Worm (Caenorhabditis elegans) whole organism, young adult: ENCODE data around the gene srw-21.

Source experiments
- B0035.1 ChIP-seq: sonication (generic microtip); optimal IDR thresholded peaks from 2 replicates; lab custom pipeline; 2016; ENCODE audit warnings: missing genetic modification characterization, mild to moderate bottlenecking, missing compliant biosample characterization, missing genotype, missing genetic modification reagents
- B0261.1 ChIP-seq: sonication (generic microtip); optimal IDR thresholded peaks from 2 replicates; lab custom pipeline; 2016; ENCODE audit warnings: mild to moderate bottlenecking, missing genetic modification characterization, moderate library complexity, missing compliant biosample characterization
- B0336.3 ChIP-seq: fragments of 200-800 bp; sonication (Bioruptor generic); IDR thresholded peaks from 2 replicates; pipeline ENCODE4 v1.3.6; 2022; ENCODE audit warnings: missing genetic modification characterization, missing compliant biosample characterization
- F23B12.7 ChIP-seq: sonication (generic microtip); optimal IDR thresholded peaks from 2 replicates; lab custom pipeline; 2017; ENCODE audit warnings: missing genetic modification characterization, mild to moderate bottlenecking, missing compliant biosample characterization, antibody characterized with exemption, moderate library complexity; ENCODE audit not compliant: insufficient read depth
- F49E8.2 ChIP-seq: sonication (generic microtip); optimal IDR thresholded peaks from 3 replicates; lab custom pipeline; 2017; ENCODE audit warnings: missing genetic modification characterization, mild to moderate bottlenecking, missing compliant biosample characterization, antibody characterized with exemption, moderate library complexity; ENCODE audit not compliant: insufficient read depth
- F55B11.4 ChIP-seq: sonication (generic microtip); optimal IDR thresholded peaks from 2 replicates; lab custom pipeline; 2016; ENCODE audit warnings: missing compliant biosample characterization, missing genetic modification characterization, borderline replicate concordance; ENCODE audit not compliant: insufficient read depth
- Y53G8AR.9 ChIP-seq: fragments of 200-800 bp; sonication (Bioruptor generic); conservative IDR thresholded peaks from 2 replicates; pipeline ENCODE4 v1.3.6; 2022; ENCODE audit warnings: missing genetic modification reagents, missing genetic modification characterization, missing compliant biosample characterization
- Y56A3A.18 ChIP-seq: fragments of 200-800 bp; sonication (Bioruptor generic); IDR thresholded peaks from 2 replicates; pipeline ENCODE4 v1.3.6; 2022; ENCODE audit warnings: missing genetic modification reagents, missing genetic modification characterization, missing compliant biosample characterization
- Y95B8A.8 ChIP-seq: fragments of 200-800 bp; sonication (Bioruptor generic); IDR thresholded peaks from 2 replicates; pipeline ENCODE4 v1.3.6; 2022; ENCODE audit warnings: missing genetic modification reagents, missing genetic modification characterization, missing compliant biosample characterization
- akir-1 ChIP-seq: fragments of 200-800 bp; sonication (Bioruptor generic); optimal IDR thresholded peaks from 2 replicates; lab custom pipeline; 2018; ENCODE audit warnings: mild to moderate bottlenecking, missing genetic modification characterization, moderate library complexity, missing compliant biosample characterization
- aptf-2 ChIP-seq: fragments of 200-800 bp; sonication (Bioruptor generic); conservative IDR thresholded peaks from 2 replicates; pipeline ENCODE4 v1.3.6; 2022; ENCODE audit warnings: missing genetic modification reagents, missing genetic modification characterization, missing compliant biosample characterization
- cebp-2 ChIP-seq: fragments of 200-800 bp; sonication (Bioruptor generic); IDR thresholded peaks from 2 replicates; pipeline ENCODE4 v1.3.6; 2022; ENCODE audit warnings: missing genetic modification characterization, missing compliant biosample characterization
- ceh-100 ChIP-seq: fragments of 200-800 bp; sonication (Bioruptor generic); IDR thresholded peaks from 2 replicates; pipeline ENCODE4 v1.3.6; 2022; ENCODE audit warnings: missing genetic modification reagents, missing genetic modification characterization, missing compliant biosample characterization
- ceh-27 ChIP-seq: fragments of 200-800 bp; sonication (Bioruptor generic); optimal IDR thresholded peaks from 2 replicates; lab custom pipeline; 2018; ENCODE audit warnings: mild to moderate bottlenecking, missing genetic modification characterization, moderate library complexity, missing compliant biosample characterization
- ceh-40 ChIP-seq: fragments of 200-800 bp; sonication (Bioruptor generic); IDR thresholded peaks from 2 replicates; pipeline ENCODE4 v1.3.6; 2022; ENCODE audit warnings: missing genetic modification characterization, missing compliant biosample characterization
- ceh-58 ChIP-seq: fragments of 200-800 bp; sonication (Bioruptor generic); IDR thresholded peaks from 2 replicates; pipeline ENCODE4 v1.3.6; 2022; ENCODE audit warnings: missing genetic modification characterization, missing compliant biosample characterization
- ceh-91 ChIP-seq: fragments of 200-800 bp; sonication (Bioruptor generic); IDR thresholded peaks from 2 replicates; pipeline ENCODE4 v1.3.6; 2022; ENCODE audit warnings: missing genetic modification reagents, missing genetic modification characterization, missing compliant biosample characterization
- chd-7 ChIP-seq: sonication (generic microtip); optimal IDR thresholded peaks from 2 replicates; lab custom pipeline; 2016; ENCODE audit warnings: mild to moderate bottlenecking, missing genetic modification characterization, moderate library complexity, missing compliant biosample characterization
- die-1 ChIP-seq: sonication (generic microtip); optimal IDR thresholded peaks from 2 replicates; lab custom pipeline; 2016; ENCODE audit warnings: missing genotype, mild to moderate bottlenecking, missing genetic modification characterization, missing compliant biosample characterization
- dpff-1 ChIP-seq: sonication (generic microtip); optimal IDR thresholded peaks from 2 replicates; lab custom pipeline; 2017; ENCODE audit warnings: mild to moderate bottlenecking, missing genetic modification characterization, missing compliant biosample characterization
- egl-18 ChIP-seq: fragments of 200-800 bp; sonication (Bioruptor generic); IDR thresholded peaks from 2 replicates; pipeline ENCODE4 v1.3.6; 2022; ENCODE audit warnings: missing genetic modification reagents, missing genetic modification characterization, missing compliant biosample characterization
- egl-44 ChIP-seq: fragments of 200-800 bp; sonication (Bioruptor generic); IDR thresholded peaks from 2 replicates; pipeline ENCODE4 v1.3.6; 2022; ENCODE audit warnings: missing genetic modification reagents, missing genetic modification characterization, missing compliant biosample characterization
- ekl-4 ChIP-seq: fragments of 200-800 bp; sonication (Bioruptor generic); IDR thresholded peaks from 2 replicates; pipeline ENCODE4 v1.3.6; 2022; ENCODE audit warnings: missing genetic modification reagents, missing genetic modification characterization, missing compliant biosample characterization
- fkh-3 ChIP-seq: sonication (generic microtip); optimal IDR thresholded peaks from 2 replicates; lab custom pipeline; 2016; ENCODE audit warnings: mild to moderate bottlenecking, missing genetic modification characterization, missing compliant biosample characterization
- hmg-1.2 ChIP-seq: fragments of 200-800 bp; sonication (Bioruptor generic); IDR thresholded peaks from 2 replicates; pipeline ENCODE4 v1.3.6; 2022; ENCODE audit warnings: missing genetic modification reagents, missing genetic modification characterization, missing compliant biosample characterization
- lir-1 ChIP-seq: fragments of 200-800 bp; sonication (Bioruptor generic); conservative IDR thresholded peaks from 2 replicates; pipeline ENCODE4 v1.3.6; 2022; ENCODE audit warnings: missing genetic modification reagents, missing genetic modification characterization, missing compliant biosample characterization
- lsy-27 ChIP-seq: sonication (generic microtip); optimal IDR thresholded peaks from 2 replicates; lab custom pipeline; 2017; ENCODE audit warnings: missing genetic modification characterization, mild to moderate bottlenecking, missing compliant biosample characterization, antibody characterized with exemption, missing genotype, borderline replicate concordance; ENCODE audit not compliant: insufficient read depth
- nfya-1 ChIP-seq: sonication (generic microtip); optimal IDR thresholded peaks from 2 replicates; lab custom pipeline; 2017; ENCODE audit warnings: antibody characterized with exemption, missing compliant biosample characterization, missing genetic modification characterization, borderline replicate concordance; ENCODE audit not compliant: insufficient read depth
- nfya-2 ChIP-seq: fragments of 200-800 bp; sonication (Bioruptor generic); IDR thresholded peaks from 2 replicates; pipeline ENCODE4 v1.3.6; 2022; ENCODE audit warnings: missing genetic modification reagents, missing genetic modification characterization, missing compliant biosample characterization
- nhr-27 ChIP-seq: fragments of 200-800 bp; sonication (Bioruptor generic); optimal IDR thresholded peaks from 2 replicates; lab custom pipeline; 2018; ENCODE audit warnings: mild to moderate bottlenecking, missing genetic modification characterization, moderate library complexity, missing compliant biosample characterization
- nhr-80 ChIP-seq: sonication (generic microtip); optimal IDR thresholded peaks from 2 replicates; lab custom pipeline; 2016; ENCODE audit warnings: missing genetic modification characterization, missing compliant biosample characterization
- pha-4 ChIP-seq: fragments of 150-350 bp; sonication (generic microtip); optimal IDR thresholded peaks from 2 replicates; lab custom pipeline; 2014; ENCODE audit warnings: missing biosample characterization, missing genetic modification reagents, missing genetic modification characterization
- rec-8 ChIP-seq, 2 experiments: sonication (generic microtip); optimal IDR thresholded peaks; 2 replicates each; lab custom pipeline; 2016; ENCODE audit warnings: mild to moderate bottlenecking in 2 of 2, missing genetic modification characterization in 2 of 2, missing genetic modification reagents in 2 of 2, missing genotype in 2 of 2, missing biosample characterization in 1 of 2, missing compliant biosample characterization in 1 of 2, moderate library complexity in 1 of 2
- sea-2 ChIP-seq: fragments of 200-800 bp; sonication (Bioruptor generic); IDR thresholded peaks from 2 replicates; pipeline ENCODE4 v1.3.6; 2022; ENCODE audit warnings: missing genetic modification characterization, missing compliant biosample characterization
- snpc-1.3 ChIP-seq: sonication (generic microtip); optimal IDR thresholded peaks from 2 replicates; lab custom pipeline; 2017; ENCODE audit warnings: missing genetic modification characterization, mild to moderate bottlenecking, missing compliant biosample characterization, antibody characterized with exemption, moderate library complexity, missing genotype, missing genetic modification reagents; ENCODE audit not compliant: insufficient read depth
- zfh-2 ChIP-seq: fragments of 200-800 bp; sonication (Bioruptor generic); conservative IDR thresholded peaks from 2 replicates; pipeline ENCODE4 v1.3.6; 2022; ENCODE audit warnings: missing genetic modification reagents, missing genetic modification characterization, missing compliant biosample characterization
- ztf-18 ChIP-seq: sonication (generic microtip); optimal IDR thresholded peaks from 2 replicates; lab custom pipeline; 2016; ENCODE audit warnings: missing genotype, mild to moderate bottlenecking, missing genetic modification characterization, missing compliant biosample characterization
- ztf-26 ChIP-seq: sonication (generic microtip); optimal IDR thresholded peaks from 2 replicates; lab custom pipeline; 2017; ENCODE audit warnings: missing genetic modification characterization, missing compliant biosample characterization

The srw-21 gene

DNA sequence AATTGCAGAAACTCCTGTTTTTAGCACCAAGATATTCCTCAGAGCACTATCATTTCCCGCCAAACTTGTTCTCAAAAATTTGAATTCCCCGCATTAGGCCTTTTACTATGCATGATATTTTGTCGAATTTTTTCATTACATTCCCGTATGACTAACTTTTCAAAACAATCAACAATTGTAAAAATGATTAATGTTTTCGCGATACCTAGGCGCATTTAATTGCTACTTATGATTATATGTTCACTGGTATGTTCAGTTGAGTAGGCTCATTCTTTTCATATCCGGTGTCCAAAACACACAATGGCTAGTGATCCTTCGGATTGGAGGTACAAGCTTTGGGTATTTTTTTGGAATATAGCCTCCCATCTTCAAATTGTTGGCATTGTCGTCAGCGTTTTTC lies at the start of gene srw-21:
Gene srw-21, plus strand, starts transcription at position 301 of the 400 bp plus-strand sequence.
- no peak for TF ChIP-seq egl-18 (GFP tag; lab: Robert Waterston, UW)
- no peak for TF ChIP-seq hmg-1.2 (GFP tag; lab: Robert Waterston, UW)
- TF ChIP-seq ekl-4 (GFP tag; lab: Robert Waterston, UW) = no peak
- no peak for TF ChIP-seq lsy-27 (tag; lab: Kevin White, UChicago)
- TF ChIP-seq nhr-27 = no peak
- TF ChIP-seq akir-1 (GFP tag; lab: Kevin White, UChicago) = no peak
- TF ChIP-seq F49E8.2 = no peak
- no peak for TF ChIP-seq aptf-2 (GFP tag; lab: Robert Waterston, UW)
- no peak for TF ChIP-seq F23B12.7 (tag; lab: Kevin White, UChicago)
- TF ChIP-seq nfya-1 = no peak
- no peak for TF ChIP-seq rec-8 (tag; optimal IDR thresholded peaks at IDR 0.05; lab: Kevin White, UChicago)
- no peak for TF ChIP-seq cebp-2 (GFP tag; lab: Robert Waterston, UW)

DNA sequence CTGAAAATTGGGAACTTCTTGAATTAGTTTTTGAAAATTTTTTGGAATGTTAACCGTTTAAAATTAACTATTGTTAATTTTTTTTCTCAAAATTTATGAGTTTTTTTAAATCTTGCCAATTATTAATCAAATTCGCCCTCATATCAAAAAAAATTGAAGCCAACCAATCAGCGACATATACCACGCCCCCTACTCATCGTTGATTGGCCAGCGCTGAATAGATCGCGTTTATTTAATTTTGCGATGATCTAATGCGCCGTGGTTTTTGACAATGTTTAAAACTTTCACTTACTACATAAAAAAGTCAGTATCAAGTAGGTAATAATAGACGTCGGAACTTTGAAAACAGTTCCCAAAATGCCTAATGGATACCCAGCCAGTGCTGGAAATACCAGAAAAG lies 45.5 kb upstream of the srw-21 start:
- no peak for TF ChIP-seq nhr-80 (tag; lab: Kevin White, UChicago)
- TF ChIP-seq ceh-91 (GFP tag; lab: Robert Waterston, UW) = no peak
- no peak for TF ChIP-seq ceh-27 (GFP tag; lab: Kevin White, UChicago)
- no peak for TF ChIP-seq B0035.1 (tag; lab: Kevin White, UChicago)
- TF ChIP-seq Y95B8A.8 (GFP tag; lab: Robert Waterston, UW) = no peak
- TF ChIP-seq B0336.3 (GFP tag; lab: Robert Waterston, UW) = no peak
- TF ChIP-seq ceh-100 (GFP tag; lab: Robert Waterston, UW) = no peak
- no peak for TF ChIP-seq fkh-3 (tag; lab: Kevin White, UChicago)
- no peak for TF ChIP-seq dpff-1
- no peak for TF ChIP-seq ztf-18
- TF ChIP-seq nhr-27 = no peak
- no peak for TF ChIP-seq B0261.1 (tag; lab: Kevin White, UChicago)
- TF ChIP-seq sea-2 (GFP tag; lab: Robert Waterston, UW) = no peak
- no peak for TF ChIP-seq ztf-26
- no peak for TF ChIP-seq Y53G8AR.9 (GFP tag; lab: Robert Waterston, UW)
- no peak for TF ChIP-seq nfya-2 (GFP tag; lab: Robert Waterston, UW)
- no peak for TF ChIP-seq die-1 (tag; lab: Kevin White, UChicago)
- no peak for TF ChIP-seq F55B11.4 (tag; lab: Kevin White, UChicago)

DNA sequence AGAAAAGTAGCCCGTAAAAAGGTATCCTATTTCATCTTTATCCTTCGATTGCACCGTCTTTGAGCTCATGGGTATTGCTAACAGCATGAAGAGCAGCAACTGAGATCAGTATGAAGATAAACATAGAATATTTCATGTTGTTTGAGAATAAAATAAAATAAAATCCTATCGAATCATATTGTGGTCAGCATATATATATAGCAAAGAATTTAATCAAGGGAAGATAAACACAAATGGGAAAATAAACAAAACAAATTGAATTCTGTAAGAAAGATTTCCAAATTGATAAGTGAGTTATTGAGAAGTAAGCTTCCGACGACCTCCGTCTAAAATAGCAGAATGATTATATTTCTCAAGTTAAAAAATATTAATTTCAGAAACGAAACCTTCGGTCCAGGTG lies 44.2 kb upstream of the srw-21 start, which contains the start of gene T26H5.10:
Gene T26H5.10, minus strand, starts transcription at position 101 of the 400 bp plus-strand sequence.
- TF ChIP-seq pha-4 (no peak), snpc-1.3 (tag; lab: Kevin White, UChicago) (no peak), Y56A3A.18 (GFP tag; lab: Robert Waterston, UW) (no peak), egl-44 (GFP tag; lab: Robert Waterston, UW) (no peak), B0035.1 (tag; lab: Kevin White, UChicago) (no peak), ceh-40 (GFP tag; lab: Robert Waterston, UW) (no peak), ceh-58 (GFP tag; lab: Robert Waterston, UW) (no peak), chd-7 (no peak), zfh-2 (no peak), lir-1 (GFP tag; lab: Robert Waterston, UW) (no peak)
